Fruit fly (Drosophila melanogaster) whole organism, embryonic: ENCODE measurements around the gene Cby.

Experiments
- Abd-B ChIP-seq: fragments of 200-800 bp; sonication (Bioruptor generic); optimal IDR thresholded peaks from 2 replicates; lab custom pipeline; 2018; ENCODE audit warnings: missing biosample characterization, mild to moderate bottlenecking, missing genetic modification characterization, moderate library complexity
- CG10462 ChIP-seq: fragments of 200-800 bp; sonication (Bioruptor generic); optimal IDR thresholded peaks from 2 replicates; lab custom pipeline; 2016; ENCODE audit warnings: missing biosample characterization, missing genetic modification characterization
- CG1233 ChIP-seq: fragments of 200-800 bp; sonication (Bioruptor generic); optimal IDR thresholded peaks from 4 replicates; lab custom pipeline; 2018; ENCODE audit warnings: missing biosample characterization, mild to moderate bottlenecking, missing genetic modification characterization
- CG8478 ChIP-seq: fragments of >200 bp; optimal IDR thresholded peaks from 2 replicates; lab custom pipeline; 2018
- CG9727 ChIP-seq: fragments of 200-800 bp; sonication (Bioruptor generic); optimal IDR thresholded peaks from 3 replicates; lab custom pipeline; 2017; ENCODE audit warnings: missing biosample characterization, mild to moderate bottlenecking, missing genetic modification characterization
- Nf-YA ChIP-seq: fragments of 200-800 bp; sonication (Bioruptor generic); IDR thresholded peaks from 2 replicates; pipeline ENCODE4 v1.3.6; 2022; ENCODE audit warnings: missing biosample characterization, missing genetic modification characterization
- Usf ChIP-seq: fragments of 200-800 bp; sonication (Bioruptor generic); optimal IDR thresholded peaks from 2 replicates; lab custom pipeline; 2017; ENCODE audit warnings: missing genotype, missing biosample characterization, missing genetic modification characterization

DNA sequence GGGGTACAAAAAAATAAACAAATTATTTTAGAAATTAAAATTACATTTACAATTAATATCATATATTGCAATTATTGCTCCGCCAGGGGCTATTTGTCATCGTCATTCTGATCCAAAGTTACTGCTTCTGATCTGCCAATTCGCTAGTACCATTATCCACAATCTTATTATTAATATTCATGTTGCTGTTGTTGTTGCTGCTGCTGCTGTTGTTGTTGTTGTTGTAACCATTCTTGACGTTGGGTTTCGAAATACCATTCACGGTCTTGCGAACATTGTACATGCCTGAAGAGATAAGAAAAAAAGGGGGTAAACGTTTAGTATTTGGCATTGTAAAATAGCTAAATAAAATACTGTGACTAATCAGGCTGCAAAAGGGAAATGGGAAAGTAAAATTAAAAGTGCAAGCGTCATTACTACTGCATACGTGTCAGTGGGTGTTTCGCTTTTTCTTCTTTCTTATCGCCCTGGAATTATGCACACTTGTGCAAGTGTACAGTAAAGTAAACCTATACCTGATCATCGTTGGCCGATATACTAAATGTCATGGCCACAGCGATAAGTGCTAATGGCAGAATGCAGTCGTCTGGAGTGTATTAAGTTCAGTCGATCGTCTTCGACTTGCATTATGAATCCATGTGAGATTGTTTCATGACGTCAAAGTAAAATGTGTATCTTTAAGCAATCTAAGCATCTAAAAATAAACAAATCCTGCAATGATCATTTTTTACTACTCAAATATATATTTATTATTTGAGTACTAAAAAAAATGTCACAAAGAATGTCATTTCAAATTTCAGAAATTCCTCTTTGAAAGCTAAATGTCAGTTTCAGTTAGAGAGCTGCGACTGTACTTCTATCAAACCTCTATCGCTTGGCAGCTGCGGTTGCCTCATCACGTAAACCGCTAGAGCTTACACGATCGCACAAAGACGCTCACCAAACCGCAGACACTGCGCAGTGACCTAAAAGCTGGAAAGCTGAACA, 15.9 kb upstream of the Cby start:
- TF ChIP-seq CG1233 (no peak), Usf (GFP tag; lab: Kevin White, UChicago) (no peak), CG9727 (GFP tag; lab: Kevin White, UChicago) (no peak), Abd-B (GFP tag; lab: Kevin White, UChicago) (no peak), CG8478 (no peak), Nf-YA (no peak), CG10462 (GFP tag; lab: Kevin White, UChicago) (no peak)
